Worm (Caenorhabditis elegans) whole organism, L4/young adult: ENCODE data around the gene C35D10.17.

Experiments used
- W03F9.2 ChIP-seq: fragments of 150-350 bp; optimal IDR thresholded peaks from 2 replicates; lab custom pipeline; 2014; ENCODE audit warnings: missing biosample characterization, missing genetic modification characterization
- dao-5 ChIP-seq: sonication (generic microtip); optimal IDR thresholded peaks from 2 replicates; lab custom pipeline; 2016; ENCODE audit warnings: missing genotype, missing genetic modification characterization, moderate library complexity, missing compliant biosample characterization
- him-1 ChIP-seq: sonication (generic microtip); optimal IDR thresholded peaks from 2 replicates; lab custom pipeline; 2016; ENCODE audit warnings: missing genotype, missing genetic modification reagents, missing genetic modification characterization, missing compliant biosample characterization

Gene C35D10.17

ce11 chrIII:4883429-4883828 lies 16.6 kb downstream of the C35D10.17 start, which contains the start of gene clec-5:
clec-5 (minus strand) TSS chrIII:4883606.
- TF ChIP-seq dao-5 (tag; lab: Kevin White, UChicago) = no peak
- no peak for TF ChIP-seq him-1 (tag; lab: Kevin White, UChicago)
- no peak for TF ChIP-seq W03F9.2 (tag; lab: Kevin White, UChicago)

- TF ChIP-seq dao-5 (tag; lab: Kevin White, UChicago) (no peak), him-1 (tag; lab: Kevin White, UChicago) (no peak), W03F9.2 (tag; lab: Kevin White, UChicago) (no peak)
These were observed 20.4 kb downstream of the C35D10.17 start, which contains the start of gene clec-6 for ce11 chrIII:4887291-4887690. clec-6 (minus strand) TSS chrIII:4887444.

DNA sequence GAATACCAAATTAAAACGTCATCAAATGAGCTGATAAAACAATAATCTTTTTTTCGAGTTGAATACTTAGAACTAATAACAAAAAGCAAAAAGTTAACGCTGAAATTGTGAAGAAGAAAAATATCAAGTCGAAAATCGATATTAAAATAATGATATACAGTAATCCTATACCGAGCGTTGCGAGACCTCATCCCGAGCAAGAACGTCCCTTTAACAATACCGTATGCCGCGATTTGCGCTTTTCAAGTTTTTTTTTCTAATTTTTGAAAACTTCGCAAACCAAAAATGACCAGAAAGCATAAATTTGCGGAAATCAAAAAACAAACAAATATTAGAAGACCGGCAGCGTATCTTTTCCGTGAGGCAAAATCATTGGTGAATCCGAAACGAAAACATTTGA lies 24.1 kb downstream of the C35D10.17 start, which contains the start of gene F26F4.5:
F26F4.5 (minus strand) TSS at position 256 of the 400 bp plus-strand sequence.
- no peak for TF ChIP-seq W03F9.2 (tag; lab: Kevin White, UChicago)
- no peak for TF ChIP-seq him-1 (tag; lab: Kevin White, UChicago)
- no peak for TF ChIP-seq dao-5 (tag; lab: Kevin White, UChicago)

- TF ChIP-seq W03F9.2 (tag; lab: Kevin White, UChicago) (no peak), him-1 (tag; lab: Kevin White, UChicago) (no peak), dao-5 (tag; lab: Kevin White, UChicago) (no peak)
These were observed 26.7 kb downstream of the C35D10.17 start, which contains the start of gene F26F4.6 for ce11 chrIII:4893540-4893939. F26F4.6 (minus strand) TSS chrIII:4893640.

DNA sequence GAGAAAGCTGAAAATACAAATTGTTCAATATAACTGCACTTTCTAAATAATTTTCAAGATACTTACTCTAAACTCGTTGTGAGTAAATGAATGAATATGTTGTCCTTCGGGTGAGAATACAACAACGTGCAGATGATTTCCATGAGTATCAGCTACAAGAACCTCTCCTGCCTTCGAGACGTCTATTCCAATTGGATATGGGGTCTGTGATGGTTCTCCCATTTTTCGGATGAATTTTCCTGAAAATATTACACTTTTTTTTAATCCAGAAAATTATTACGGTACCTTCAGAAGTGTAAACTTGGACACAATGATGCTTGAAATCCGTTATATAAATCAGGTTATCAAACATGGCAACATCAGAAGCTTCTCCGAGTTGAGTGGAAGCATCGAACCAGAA lies 28.5 kb downstream of the C35D10.17 start:
- TF ChIP-seq him-1 (tag; lab: Kevin White, UChicago) = no peak
- TF ChIP-seq W03F9.2 (tag; lab: Kevin White, UChicago) = no peak
- TF ChIP-seq dao-5 (tag; lab: Kevin White, UChicago) = no peak

DNA sequence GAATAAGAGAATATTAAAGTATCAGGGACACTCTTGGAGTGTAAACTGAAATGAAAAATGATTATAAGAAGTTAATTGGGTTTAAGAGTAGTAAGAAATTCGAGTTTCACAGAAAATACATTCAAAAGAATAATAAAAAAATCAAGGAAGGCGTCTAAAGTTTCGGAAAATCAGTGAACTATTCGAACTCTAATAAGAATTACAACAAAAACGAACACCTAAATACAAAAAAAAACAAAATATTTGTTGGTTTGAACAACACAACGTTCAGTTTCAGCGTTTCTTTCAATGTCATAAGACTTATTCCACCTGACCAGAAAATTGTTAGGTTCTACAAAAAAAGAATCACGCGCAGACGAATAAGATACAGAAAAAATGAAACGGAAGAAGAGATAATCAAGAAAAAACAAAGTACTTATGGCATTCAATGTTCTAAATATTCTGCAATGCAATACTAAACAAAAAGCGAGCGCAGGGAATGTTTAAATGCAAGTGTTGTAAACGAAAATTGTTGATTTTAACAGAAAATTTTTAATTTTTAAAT lies 32.2 kb downstream of the C35D10.17 start, which contains the start of gene nhl-2:
nhl-2 (minus strand) TSS at position 51 of the 544 bp plus-strand sequence.
- no peak for TF ChIP-seq dao-5 (tag; lab: Kevin White, UChicago)
- TF ChIP-seq W03F9.2 (tag; lab: Kevin White, UChicago) = no peak
- no peak for TF ChIP-seq him-1 (tag; lab: Kevin White, UChicago)

DNA sequence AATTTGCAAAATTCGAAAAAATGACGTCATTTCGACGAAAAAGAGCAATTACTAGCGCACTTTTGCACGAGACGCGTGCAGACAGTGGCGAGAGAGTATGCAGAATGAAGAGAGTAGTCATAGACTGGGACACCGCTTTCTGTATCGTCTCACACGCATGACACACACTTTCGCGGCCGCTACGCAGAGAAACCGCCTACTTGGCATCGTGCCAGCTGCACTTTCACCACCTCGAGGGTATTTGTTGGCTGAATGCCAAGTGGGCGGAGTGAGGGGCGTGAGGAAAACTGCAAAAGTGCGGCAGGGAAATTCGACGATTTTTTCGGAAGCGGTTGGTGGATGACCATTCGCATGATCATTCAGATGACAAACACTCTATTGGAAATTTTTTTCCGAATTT lies 32.9 kb downstream of the C35D10.17 start:
- TF ChIP-seq dao-5 (tag; lab: Kevin White, UChicago) (no peak), W03F9.2 (tag; lab: Kevin White, UChicago) (peak; percentile 95), him-1 (tag; lab: Kevin White, UChicago) (peak; percentile 98)

- TF ChIP-seq him-1 (tag; lab: Kevin White, UChicago) (no peak), dao-5 (tag; lab: Kevin White, UChicago) (no peak), W03F9.2 (tag; lab: Kevin White, UChicago) (no peak)
These were observed 33.4 kb downstream of the C35D10.17 start, which contains the start of gene tag-340 for ce11 chrIII:4900260-4900659. tag-340 (plus strand) TSS chrIII:4900508.

ce11 chrIII:4903784-4904183 lies 36.9 kb downstream of the C35D10.17 start, which contains the start of gene kbp-2:
kbp-2 (minus strand) TSS chrIII:4903884.
- TF ChIP-seq dao-5 (tag; lab: Kevin White, UChicago) (no peak), W03F9.2 (tag; lab: Kevin White, UChicago) (no peak), him-1 (tag; lab: Kevin White, UChicago) (no peak)

DNA sequence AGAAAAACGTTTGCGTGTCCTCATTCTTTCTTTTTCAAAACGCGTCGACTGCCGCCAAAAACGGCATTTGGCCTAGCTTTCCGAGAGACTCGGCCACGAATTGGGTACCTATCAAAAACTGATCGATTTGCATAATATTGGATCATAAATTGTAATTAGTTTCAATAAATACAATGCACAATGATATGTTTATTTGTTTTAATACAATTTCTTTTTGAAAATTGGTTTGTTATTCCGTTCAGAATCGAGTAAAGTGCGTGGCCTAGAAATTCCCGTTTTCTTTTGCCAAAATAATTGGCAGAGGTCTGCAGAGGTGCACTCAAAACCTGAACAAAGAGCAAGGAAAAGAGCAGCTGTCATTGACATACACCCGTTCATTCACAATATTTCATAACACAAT lies 38.5 kb downstream of the C35D10.17 start, which contains the start of gene F26F4.8:
F26F4.8 (minus strand) TSS at position 69 of the 400 bp plus-strand sequence.
- no peak for TF ChIP-seq dao-5 (tag; lab: Kevin White, UChicago)
- no peak for TF ChIP-seq him-1 (tag; lab: Kevin White, UChicago)
- no peak for TF ChIP-seq W03F9.2 (tag; lab: Kevin White, UChicago)

DNA sequence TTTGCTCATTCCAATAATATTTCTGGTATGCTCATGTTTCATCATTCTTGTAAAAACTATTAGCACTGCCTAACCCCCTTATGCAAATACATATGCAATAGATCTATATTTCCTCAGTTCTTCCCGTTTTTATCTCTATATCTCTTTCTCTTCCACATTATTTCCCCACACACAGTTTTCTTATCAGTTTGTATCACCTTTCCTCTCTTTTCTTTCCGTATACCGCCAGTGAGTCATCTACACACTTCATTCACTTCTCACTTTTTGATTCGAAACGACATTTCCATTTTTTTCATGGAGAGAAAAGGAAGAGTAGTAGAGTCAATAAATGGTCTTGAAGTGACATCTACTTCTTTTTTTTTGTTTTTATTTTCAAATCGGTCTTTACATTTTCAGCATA lies 39.5 kb downstream of the C35D10.17 start:
- TF ChIP-seq him-1 (tag; lab: Kevin White, UChicago) (no peak), dao-5 (tag; lab: Kevin White, UChicago) (no peak), W03F9.2 (tag; lab: Kevin White, UChicago) (no peak)

DNA sequence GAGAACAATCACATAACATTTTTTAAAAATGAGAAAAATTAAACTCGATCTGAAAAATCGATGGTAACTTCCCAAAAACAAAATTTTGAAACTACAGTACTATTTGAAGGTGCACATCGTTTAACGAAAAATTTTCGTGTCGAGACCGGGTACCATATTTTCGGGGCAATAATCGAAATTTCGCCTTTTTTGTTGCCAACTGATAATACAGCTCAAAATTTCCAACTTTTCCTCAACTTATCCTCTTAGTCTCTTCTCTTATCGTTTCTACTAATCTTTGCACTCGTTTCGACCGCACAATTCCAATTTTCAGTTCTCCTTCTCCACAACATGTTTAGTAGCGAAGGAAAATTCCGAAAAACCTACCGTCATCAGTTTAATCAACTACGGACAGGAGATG lies 40.0 kb downstream of the C35D10.17 start, which contains the start of gene rom-1:
rom-1 (plus strand) TSS at position 301 of the 400 bp plus-strand sequence.
- TF ChIP-seq W03F9.2 (tag; lab: Kevin White, UChicago) (no peak), him-1 (tag; lab: Kevin White, UChicago) (no peak), dao-5 (tag; lab: Kevin White, UChicago) (no peak)

DNA sequence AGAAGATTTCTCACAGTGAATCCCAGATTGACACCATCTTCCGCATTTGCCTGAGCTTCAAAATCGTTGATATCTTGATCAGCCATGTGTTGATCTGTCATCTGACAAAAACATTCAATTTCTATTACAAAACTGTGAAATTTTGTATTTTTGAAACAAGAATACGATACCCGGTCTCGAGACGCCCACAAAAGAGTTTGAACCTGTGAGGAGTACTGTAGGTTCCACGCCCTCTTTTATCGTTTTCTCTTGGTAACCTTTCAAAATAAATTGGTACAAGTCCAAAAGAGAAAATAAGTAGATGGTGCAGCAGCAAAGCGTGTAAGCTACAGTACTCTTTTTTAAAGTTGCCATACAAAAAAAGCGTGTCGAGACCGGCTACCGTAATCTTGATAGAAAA lies 43.1 kb downstream of the C35D10.17 start, which contains the start of gene F26F4.12:
F26F4.12 (minus strand) TSS at position 101 of the 400 bp plus-strand sequence.
- TF ChIP-seq W03F9.2 (tag; lab: Kevin White, UChicago) (no peak), him-1 (tag; lab: Kevin White, UChicago) (no peak), dao-5 (tag; lab: Kevin White, UChicago) (no peak)
